Fruit fly (Drosophila melanogaster) whole organism, prepupa: ENCODE measurements around the gene sba.
A peak's percentile ranks its signal among the peaks of the same experiment; 100 is the strongest.

ENCODE experiments used
- CG10631 ChIP-seq: fragments of 200-800 bp; sonication (Bioruptor generic); optimal IDR thresholded peaks from 2 replicates; lab custom pipeline; 2016; ENCODE audit warnings: missing biosample characterization, missing genetic modification characterization
- CG10669 ChIP-seq: fragments of 200-800 bp; sonication (Bioruptor generic); optimal IDR thresholded peaks from 3 replicates; lab custom pipeline; 2018; ENCODE audit warnings: missing biosample characterization, mild to moderate bottlenecking, missing genetic modification characterization, moderate library complexity
- CG11294 ChIP-seq: fragments of 200-800 bp; sonication (Bioruptor generic); IDR thresholded peaks from 2 replicates; pipeline ENCODE4 v1.3.6; 2022; ENCODE audit warnings: missing biosample characterization, missing genetic modification characterization
- CG11762 ChIP-seq: fragments of 200-800 bp; sonication (Bioruptor generic); optimal IDR thresholded peaks from 3 replicates; lab custom pipeline; 2016; ENCODE audit warnings: missing biosample characterization, missing genetic modification characterization; ENCODE audit not compliant: insufficient read depth
- CG15336 ChIP-seq: fragments of 200-800 bp; sonication (Bioruptor generic); IDR thresholded peaks from 2 replicates; pipeline ENCODE4 v1.3.6; 2022; ENCODE audit warnings: missing biosample characterization, missing genetic modification characterization
- CG1621 ChIP-seq: fragments of 200-800 bp; sonication (Bioruptor generic); optimal IDR thresholded peaks from 3 replicates; lab custom pipeline; 2018; ENCODE audit warnings: missing biosample characterization, mild to moderate bottlenecking, missing genetic modification characterization
- CG16779 ChIP-seq: fragments of 200-800 bp; sonication (Bioruptor generic); optimal IDR thresholded peaks from 3 replicates; lab custom pipeline; 2017; ENCODE audit warnings: missing biosample characterization, mild to moderate bottlenecking, missing genetic modification characterization
- CG3032 ChIP-seq: fragments of 200-800 bp; optimal IDR thresholded peaks from 2 replicates; lab custom pipeline; 2019; ENCODE audit warnings: missing biosample characterization, mild to moderate bottlenecking, missing genetic modification characterization, moderate library complexity
- CG31627 ChIP-seq: fragments of 200-800 bp; sonication (Bioruptor generic); optimal IDR thresholded peaks from 3 replicates; lab custom pipeline; 2016; ENCODE audit warnings: missing biosample characterization, missing genetic modification characterization
- CG32006 ChIP-seq: fragments of 200-800 bp; sonication (Bioruptor generic); optimal IDR thresholded peaks from 3 replicates; lab custom pipeline; 2017; ENCODE audit warnings: missing biosample characterization, mild to moderate bottlenecking, missing genetic modification characterization
- CG3919 ChIP-seq: fragments of 200-800 bp; sonication (Bioruptor generic); optimal IDR thresholded peaks from 3 replicates; lab custom pipeline; 2016; ENCODE audit warnings: missing biosample characterization, missing genetic modification characterization
- CG4318 ChIP-seq: fragments of 200-800 bp; sonication (Bioruptor generic); optimal IDR thresholded peaks from 3 replicates; lab custom pipeline; 2017; ENCODE audit warnings: missing biosample characterization, mild to moderate bottlenecking, missing genetic modification characterization
- CG6276 ChIP-seq: fragments of 200-800 bp; sonication (Bioruptor generic); optimal IDR thresholded peaks from 2 replicates; lab custom pipeline; 2017; ENCODE audit warnings: missing biosample characterization, mild to moderate bottlenecking, missing genetic modification characterization
- CG6792 ChIP-seq: fragments of 200-800 bp; sonication (Bioruptor generic); optimal IDR thresholded peaks from 3 replicates; lab custom pipeline; 2016; ENCODE audit warnings: missing biosample characterization, missing genetic modification characterization
- CG6854 ChIP-seq: fragments of 200-800 bp; sonication (Bioruptor generic); optimal IDR thresholded peaks from 2 replicates; lab custom pipeline; 2017; ENCODE audit warnings: missing biosample characterization, mild to moderate bottlenecking, missing genetic modification characterization
- CG8319 ChIP-seq: fragments of 200-800 bp; sonication (Bioruptor generic); optimal IDR thresholded peaks from 3 replicates; lab custom pipeline; 2016; ENCODE audit warnings: missing biosample characterization, missing genetic modification characterization
- CG8632 ChIP-seq: fragments of 200-800 bp; sonication (Bioruptor generic); optimal IDR thresholded peaks from 3 replicates; lab custom pipeline; 2016; ENCODE audit warnings: missing biosample characterization, missing genetic modification characterization
- CG9139 ChIP-seq: fragments of 200-800 bp; sonication (Bioruptor generic); optimal IDR thresholded peaks from 3 replicates; lab custom pipeline; 2017; ENCODE audit warnings: missing biosample characterization, mild to moderate bottlenecking, missing genetic modification characterization
- Eip75B ChIP-seq: fragments of 200-800 bp; sonication (Bioruptor generic); optimal IDR thresholded peaks from 3 replicates; lab custom pipeline; 2016; ENCODE audit warnings: missing biosample characterization, missing genetic modification characterization
- Eip78C ChIP-seq: fragments of 200-800 bp; sonication (Bioruptor generic); peaks from one replicate; lab custom pipeline; 2016; ENCODE audit warnings: missing biosample characterization, missing genetic modification characterization
- Ets21C ChIP-seq: fragments of 200-800 bp; sonication (Bioruptor generic); optimal IDR thresholded peaks from 3 replicates; lab custom pipeline; 2016; ENCODE audit warnings: missing biosample characterization, missing genetic modification characterization
- Ets96B ChIP-seq: fragments of 200-800 bp; optimal IDR thresholded peaks from 2 replicates; lab custom pipeline; 2019; ENCODE audit warnings: missing biosample characterization, mild to moderate bottlenecking, missing genetic modification characterization, moderate library complexity
- Gug ChIP-seq: fragments of 200-800 bp; sonication (Bioruptor generic); IDR thresholded peaks from 2 replicates; pipeline ENCODE4 v1.3.6; 2022; ENCODE audit warnings: missing biosample characterization, missing genetic modification characterization
- Hr38 ChIP-seq: sonication (Bioruptor generic); optimal IDR thresholded peaks from 2 replicates; lab custom pipeline; 2016; ENCODE audit warnings: missing biosample characterization, missing genetic modification characterization
- Hr39 ChIP-seq: fragments of 200-800 bp; sonication (Bioruptor generic); optimal IDR thresholded peaks from 2 replicates; lab custom pipeline; 2016; ENCODE audit warnings: missing biosample characterization, missing genetic modification characterization
- Hr4 ChIP-seq: fragments of 200-800 bp; sonication (Bioruptor generic); optimal IDR thresholded peaks from 3 replicates; lab custom pipeline; 2016; ENCODE audit warnings: missing biosample characterization, missing genetic modification characterization
- Lpt ChIP-seq: fragments of 200-800 bp; sonication (Bioruptor generic); optimal IDR thresholded peaks from 3 replicates; lab custom pipeline; 2016; ENCODE audit warnings: missing biosample characterization, missing genetic modification characterization
- Met ChIP-seq: fragments of 200-800 bp; sonication (Bioruptor generic); optimal IDR thresholded peaks from 3 replicates; lab custom pipeline; 2016; ENCODE audit warnings: missing biosample characterization, missing genetic modification characterization
- OdsH ChIP-seq: fragments of 200-800 bp; sonication (Bioruptor generic); optimal IDR thresholded peaks from 3 replicates; lab custom pipeline; 2016; ENCODE audit warnings: missing biosample characterization, missing genetic modification characterization
- Smox ChIP-seq: fragments of 200-800 bp; sonication (Bioruptor generic); optimal IDR thresholded peaks from 3 replicates; lab custom pipeline; 2016; ENCODE audit warnings: missing biosample characterization, missing genetic modification characterization
- Sox102F ChIP-seq: fragments of 200-800 bp; sonication (Bioruptor generic); optimal IDR thresholded peaks from 2 replicates; lab custom pipeline; 2016; ENCODE audit warnings: missing biosample characterization, mild to moderate bottlenecking, missing genetic modification characterization
- Sox15 ChIP-seq: fragments of 200-800 bp; sonication (Bioruptor generic); optimal IDR thresholded peaks from 3 replicates; lab custom pipeline; 2016; ENCODE audit warnings: missing biosample characterization, missing genetic modification characterization
- achi ChIP-seq: fragments of 200-800 bp; sonication (Bioruptor generic); optimal IDR thresholded peaks from 3 replicates; lab custom pipeline; 2016; ENCODE audit warnings: missing biosample characterization, missing genetic modification characterization
- acj6 ChIP-seq: fragments of 200-800 bp; sonication (Bioruptor generic); optimal IDR thresholded peaks from 3 replicates; lab custom pipeline; 2016; ENCODE audit warnings: missing biosample characterization, missing genetic modification characterization
- cyc ChIP-seq: fragments of 200-800 bp; sonication (Bioruptor generic); optimal IDR thresholded peaks from 3 replicates; lab custom pipeline; 2016; ENCODE audit warnings: missing biosample characterization, missing genetic modification characterization
- dac ChIP-seq: fragments of 200-800 bp; sonication (Bioruptor generic); optimal IDR thresholded peaks from 2 replicates; lab custom pipeline; 2017; ENCODE audit warnings: missing biosample characterization, mild to moderate bottlenecking, missing genetic modification characterization
- dsx ChIP-seq: fragments of 200-800 bp; optimal IDR thresholded peaks from 3 replicates; lab custom pipeline; 2019; ENCODE audit warnings: missing biosample characterization, mild to moderate bottlenecking, missing genetic modification characterization, moderate library complexity; ENCODE audit not compliant: poor library complexity, severe bottlenecking
- eg ChIP-seq: fragments of 200-800 bp; sonication (Bioruptor generic); IDR thresholded peaks from 3 replicates; pipeline ENCODE4 v1.3.6; 2022; ENCODE audit warnings: missing biosample characterization, missing genetic modification characterization
- esn ChIP-seq: fragments of 200-800 bp; sonication (Bioruptor generic); optimal IDR thresholded peaks from 2 replicates; lab custom pipeline; 2016; ENCODE audit warnings: missing biosample characterization, mild to moderate bottlenecking, missing genetic modification characterization, moderate library complexity
- fd59A ChIP-seq: fragments of 200-800 bp; sonication (Bioruptor generic); optimal IDR thresholded peaks from 2 replicates; lab custom pipeline; 2017; ENCODE audit warnings: missing biosample characterization, mild to moderate bottlenecking, missing genetic modification characterization, missing genetic modification reagents
- fd85E ChIP-seq: fragments of 200-800 bp; sonication (Bioruptor generic); optimal IDR thresholded peaks from 3 replicates; lab custom pipeline; 2016; ENCODE audit warnings: missing biosample characterization, missing genetic modification characterization
- fkh ChIP-seq: fragments of 200-800 bp; sonication (Bioruptor generic); optimal IDR thresholded peaks from 3 replicates; lab custom pipeline; 2017; ENCODE audit warnings: missing biosample characterization, mild to moderate bottlenecking, missing genetic modification characterization, moderate library complexity
- lz ChIP-seq: fragments of 200-800 bp; sonication (Bioruptor generic); optimal IDR thresholded peaks from 3 replicates; lab custom pipeline; 2016; ENCODE audit warnings: missing biosample characterization, missing genetic modification characterization
- net ChIP-seq: fragments of 200-800 bp; sonication (Bioruptor generic); optimal IDR thresholded peaks from 3 replicates; lab custom pipeline; 2016; ENCODE audit warnings: missing biosample characterization, missing genetic modification characterization
- pdm3 ChIP-seq: fragments of 200-800 bp; sonication (Bioruptor generic); optimal IDR thresholded peaks from 3 replicates; lab custom pipeline; 2016; ENCODE audit warnings: missing biosample characterization, missing genetic modification characterization
- salr ChIP-seq, 2 experiments: fragments of 200-800 bp; sonication (Bioruptor generic); optimal IDR thresholded peaks; 3 replicates each; lab custom pipeline; 2016 to 2018; ENCODE audit warnings: missing biosample characterization in 2 of 2, missing genetic modification characterization in 2 of 2, mild to moderate bottlenecking in 1 of 2
- ss ChIP-seq, 2 experiments: fragments of 200-800 bp; sonication (Bioruptor generic); optimal IDR thresholded peaks; 2 replicates in 1 of 2; 3 replicates in 1 of 2; lab custom pipeline; 2017 to 2018; ENCODE audit warnings: mild to moderate bottlenecking in 2 of 2, missing biosample characterization in 2 of 2, missing genetic modification characterization in 2 of 2, moderate library complexity in 1 of 2
- svp ChIP-seq: fragments of 200-800 bp; sonication (Bioruptor generic); peaks from one replicate; lab custom pipeline; 2016; ENCODE audit warnings: missing biosample characterization, missing genetic modification characterization
- topi ChIP-seq: fragments of 200-800 bp; sonication (Bioruptor generic); optimal IDR thresholded peaks from 3 replicates; lab custom pipeline; 2016; ENCODE audit warnings: missing biosample characterization, missing genetic modification characterization
- vri ChIP-seq: fragments of 200-800 bp; sonication (Bioruptor generic); optimal IDR thresholded peaks from 3 replicates; lab custom pipeline; 2016; ENCODE audit warnings: missing biosample characterization, mild to moderate bottlenecking, missing genetic modification characterization

sba gene

dm6 chr3R:23948466-23949413 lies 26.0 kb upstream of the sba start:
- TF ChIP-seq eg (GFP tag; lab: Robert Waterston, UW) = peak; percentile 78
- TF ChIP-seq fd85E = peak; percentile 81
- peak; percentile 88 for TF ChIP-seq vri (GFP tag; lab: Kevin White, UChicago)
- TF ChIP-seq CG10669 (GFP tag; lab: Kevin White, UChicago) = peak; percentile 96
- TF ChIP-seq CG3919 (GFP tag; lab: Kevin White, UChicago) = peak; percentile 96
- TF ChIP-seq CG11762 (GFP tag; lab: Kevin White, UChicago) = peak; percentile 93
- TF ChIP-seq CG6792 (GFP tag; lab: Kevin White, UChicago) = peak; percentile 94
- peak; percentile 92 for TF ChIP-seq CG8319
- TF ChIP-seq lz = peak; percentile 95
- TF ChIP-seq cyc (GFP tag; lab: Kevin White, UChicago) = peak; percentile 92
- TF ChIP-seq CG6276 (GFP tag; lab: Kevin White, UChicago) = peak; percentile 89
- peak; percentile 91 for TF ChIP-seq Hr4 (GFP tag; lab: Kevin White, UChicago)
- TF ChIP-seq CG11294 = peak; percentile 48
- TF ChIP-seq CG16779 (tag; lab: Kevin White, UChicago) = peak; percentile 91
- peak; percentile 97 for TF ChIP-seq fd59A (GFP tag; lab: Kevin White, UChicago)
- TF ChIP-seq Hr38 (GFP tag; lab: Kevin White, UChicago) = no peak
- TF ChIP-seq Eip75B (GFP tag; lab: Kevin White, UChicago) = peak; percentile 96
- TF ChIP-seq fkh = no peak
- peak; percentile 89 for TF ChIP-seq CG15336 (GFP tag; lab: Robert Waterston, UW)
- peak; percentile 94 for TF ChIP-seq CG8632 (GFP tag; lab: Kevin White, UChicago)
- peak; percentile 81 for TF ChIP-seq CG6854
- peak; percentile 94 for TF ChIP-seq CG31627 (GFP tag; lab: Kevin White, UChicago)
- peak; percentile 96 for TF ChIP-seq topi (GFP tag; lab: Kevin White, UChicago)
- peak; percentile 91 for TF ChIP-seq CG9139
- peak; percentile 89 for TF ChIP-seq CG32006 (GFP tag; lab: Kevin White, UChicago)
- TF ChIP-seq salr (GFP tag; optimal IDR thresholded peaks at IDR 0.05; lab: Kevin White, UChicago) = peak; percentile 92
- peak; percentile 96 for TF ChIP-seq pdm3 (GFP tag; lab: Kevin White, UChicago)
- TF ChIP-seq Ets21C (GFP tag; lab: Kevin White, UChicago) = peak; percentile 91
- TF ChIP-seq Smox (GFP tag; lab: Kevin White, UChicago) = peak; percentile 95
- peak; percentile 93 for TF ChIP-seq Sox102F (GFP tag; lab: Kevin White, UChicago)
- peak; percentile 94 for TF ChIP-seq Hr39 (GFP tag; lab: Kevin White, UChicago)
- peak; percentile 96 for TF ChIP-seq Met (GFP tag; lab: Kevin White, UChicago)
- peak; percentile 96 for TF ChIP-seq dsx
- TF ChIP-seq ss (GFP tag; optimal IDR thresholded peaks at IDR 0.05; lab: Kevin White, UChicago) = peak; percentile 93 to 98
- TF ChIP-seq Sox15 (GFP tag; lab: Kevin White, UChicago) = peak; percentile 94
- peak; percentile 98 for TF ChIP-seq CG3032 (tag; lab: Kevin White, UChicago)
- TF ChIP-seq Gug (GFP tag; lab: Robert Waterston, UW) = peak; percentile 68
- peak; percentile 98 for TF ChIP-seq Ets96B (tag; lab: Kevin White, UChicago)
- TF ChIP-seq CG1621 (tag; lab: Kevin White, UChicago) = peak; percentile 73
- peak; percentile 83 for TF ChIP-seq Lpt (GFP tag; lab: Kevin White, UChicago)
- peak; percentile 94 for TF ChIP-seq OdsH
- peak; percentile 95 for TF ChIP-seq acj6
- peak; percentile 94 for TF ChIP-seq CG10631 (GFP tag; lab: Kevin White, UChicago)
- peak; percentile 94 for TF ChIP-seq achi (GFP tag; lab: Kevin White, UChicago)
- peak; percentile 78 for TF ChIP-seq CG4318 (GFP tag; lab: Kevin White, UChicago)
- TF ChIP-seq svp (GFP tag; lab: Kevin White, UChicago) = peak; percentile 99
- peak; percentile 99 for TF ChIP-seq Eip78C (GFP tag; lab: Kevin White, UChicago)
- peak; percentile 97 for TF ChIP-seq esn
- peak; percentile 73 for TF ChIP-seq dac (GFP tag; lab: Kevin White, UChicago)
- peak; percentile 92 for TF ChIP-seq net
